Worm (Caenorhabditis elegans) whole organism, young adult: ENCODE measurements around the gene hlh-27.

Experiments
- nfyb-1 ChIP-seq: fragments of 200-800 bp; sonication (Bioruptor generic); IDR thresholded peaks from 2 replicates; pipeline ENCODE4 v1.3.6; 2022; ENCODE audit warnings: missing genetic modification reagents, missing genetic modification characterization, missing compliant biosample characterization
- snpc-4 ChIP-seq, 5 experiments: fragments of 150-350 bp in 1 of 5; sonication (generic microtip) in 4 of 5; optimal IDR thresholded peaks; 2 replicates each; lab custom pipeline; 2014 to 2018; ENCODE audit warnings: missing genetic modification characterization in 5 of 5, missing biosample characterization in 3 of 5, antibody characterized with exemption in 2 of 5, mild to moderate bottlenecking in 2 of 5, missing compliant biosample characterization in 2 of 5, missing genotype in 2 of 5, moderate library complexity in 2 of 5, missing genetic modification reagents in 1 of 5

DNA sequence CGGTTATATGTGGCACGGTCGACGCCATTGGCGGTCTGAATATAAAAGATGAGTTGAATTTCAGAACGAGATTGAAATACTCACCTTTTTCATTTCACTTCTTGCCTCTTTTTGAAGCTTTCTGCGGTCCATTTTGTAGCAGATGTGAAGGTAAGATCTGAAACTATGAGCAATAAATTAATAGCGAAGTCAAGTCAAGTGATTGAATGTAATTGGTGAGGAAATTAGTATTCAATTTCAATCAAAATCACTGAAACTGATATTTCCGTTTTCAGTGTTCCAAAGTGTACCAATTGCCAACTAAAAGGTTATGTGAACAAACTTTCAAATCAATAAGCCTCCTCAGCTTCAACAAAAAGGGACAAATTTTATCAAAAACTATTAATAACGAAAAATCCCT lies 1.7 kb upstream of the hlh-27 start, which contains the start of gene C17C3.24:
- TF ChIP-seq snpc-4 (GFP tag; optimal IDR thresholded peaks at IDR 0.05; lab: Kevin White, UChicago) (no peak), snpc-4 (tag; optimal IDR thresholded peaks at IDR 0.05; lab: Kevin White, UChicago) (no peak), nfyb-1 (GFP tag; lab: Robert Waterston, UW) (no peak)
